Worm (Caenorhabditis elegans): Measurements from ENCODE around the gene ZK616.1.

DNA sequence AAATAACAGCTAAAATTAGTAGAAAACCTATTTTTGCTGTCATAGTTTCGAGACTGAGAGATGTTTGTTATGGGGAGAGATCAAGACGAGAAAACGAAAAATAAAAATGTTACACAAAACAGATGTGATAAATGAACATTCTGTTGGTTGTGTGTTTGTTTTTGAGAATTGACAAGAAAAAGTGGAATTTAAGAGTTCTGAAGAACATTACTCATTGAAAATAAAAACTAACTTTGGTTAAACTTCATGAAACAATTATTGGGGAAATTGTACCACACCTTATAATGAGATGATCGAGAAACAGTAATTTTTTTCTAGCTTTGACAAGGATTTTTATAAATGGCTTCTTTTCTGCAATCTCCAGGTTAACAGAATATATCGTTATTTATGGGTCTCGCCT is 47.3 kb upstream of the ZK616.1 start, which contains the start of gene Y4C6B.7:
- no peak for TF ChIP-seq ztf-11 (tag; optimal IDR thresholded peaks at IDR 0.05)
- no peak for TF ChIP-seq lin-39 (tag; optimal IDR thresholded peaks at IDR 0.05)
- no peak for TF ChIP-seq sox-4 (tag; optimal IDR thresholded peaks at IDR 0.05)
- TF ChIP-seq snu-23 (GFP tag; optimal IDR thresholded peaks at IDR 0.05): no peak

All from whole organism, L1 larva.